Worm (Caenorhabditis elegans): ENCODE results near the gene Y41G9A.10.

ce11 chrX:2909227-2909626 lies 37.1 kb downstream of the Y41G9A.10 start, which contains the start of gene nmy-1:
- no peak for TF ChIP-seq jun-1 (tag; optimal IDR thresholded peaks at IDR 0.05)
- no peak for TF ChIP-seq ama-1 (optimal IDR thresholded peaks at IDR 0.05)
- no peak for TF ChIP-seq lin-15B (tag; optimal IDR thresholded peaks at IDR 0.05)
- no peak for TF ChIP-seq C34B4.2 (tag; optimal IDR thresholded peaks at IDR 0.05)
- no peak for TF ChIP-seq nhr-77 (tag; optimal IDR thresholded peaks at IDR 0.05)
- TF ChIP-seq ets-5 (GFP tag; IDR thresholded peaks at IDR 0.05): no peak
- no peak for TF ChIP-seq pqm-1 (tag; optimal IDR thresholded peaks at IDR 0.05)
- no peak for TF ChIP-seq egl-27 (tag; optimal IDR thresholded peaks at IDR 0.05)
- TF ChIP-seq aly-2 (tag; optimal IDR thresholded peaks at IDR 0.05): no peak
- no peak for TF ChIP-seq efl-1 (optimal IDR thresholded peaks at IDR 0.05)
- no peak for TF ChIP-seq efl-1 (GFP tag; optimal IDR thresholded peaks at IDR 0.05 in 1 of 2)
- TF ChIP-seq mep-1 (tag; optimal IDR thresholded peaks at IDR 0.05): no peak
